Worm (Caenorhabditis elegans): ENCODE measurements around the gene fbxb-107.

ce11 chrII:2807674-2808206 is 49.2 kb downstream of the fbxb-107 start, which contains the start of gene K12H6.12:
- no peak for TF ChIP-seq pes-1 (GFP tag; IDR thresholded peaks at IDR 0.05)
- TF ChIP-seq ama-1 (optimal IDR thresholded peaks at IDR 0.05) = no peak
- no peak for TF ChIP-seq ceh-36 (tag; optimal IDR thresholded peaks at IDR 0.05)
- TF ChIP-seq flt-1 (GFP tag; IDR thresholded peaks at IDR 0.05) = no peak

Measured in whole organism, early embryonic.